Fruit fly (Drosophila melanogaster) whole organism, adult: ENCODE data around the gene CG5177.

ENCODE experiments used
- CG12768 ChIP-seq: fragments of 200-800 bp; sonication (Bioruptor generic); optimal IDR thresholded peaks from 2 replicates; lab custom pipeline; 2017; ENCODE audit warnings: missing biosample characterization, missing genetic modification characterization, mild to moderate bottlenecking, moderate library complexity, missing genetic modification reagents
- CG1620 ChIP-seq: fragments of 200-800 bp; sonication (Bioruptor generic); optimal IDR thresholded peaks from 2 replicates; lab custom pipeline; 2016; ENCODE audit warnings: missing biosample characterization, missing genetic modification characterization
- CG33017 ChIP-seq: fragments of 200-800 bp; sonication (Bioruptor generic); optimal IDR thresholded peaks from 2 replicates; lab custom pipeline; 2018; ENCODE audit warnings: missing biosample characterization, mild to moderate bottlenecking, missing genetic modification characterization, moderate library complexity
- CG7045 ChIP-seq: fragments of 200-800 bp; sonication (Bioruptor generic); optimal IDR thresholded peaks from 2 replicates; lab custom pipeline; 2017; ENCODE audit warnings: missing biosample characterization, mild to moderate bottlenecking, missing genetic modification characterization
- Clk ChIP-seq: fragments of 200-800 bp; sonication (Bioruptor generic); optimal IDR thresholded peaks from 2 replicates; lab custom pipeline; 2017; ENCODE audit warnings: missing biosample characterization, missing genetic modification characterization
- Crg-1 ChIP-seq: fragments of 200-800 bp; sonication (Bioruptor generic); optimal IDR thresholded peaks from 2 replicates; lab custom pipeline; 2016; ENCODE audit warnings: missing biosample characterization, missing genetic modification characterization
- Hr96 ChIP-seq: fragments of 200-800 bp; sonication (Bioruptor generic); optimal IDR thresholded peaks from 2 replicates; lab custom pipeline; 2016; ENCODE audit warnings: missing biosample characterization, missing genetic modification characterization
- bab1 ChIP-seq: fragments of 200-800 bp; sonication (Bioruptor generic); optimal IDR thresholded peaks from 3 replicates; lab custom pipeline; 2019; ENCODE audit warnings: missing biosample characterization, mild to moderate bottlenecking, missing genetic modification characterization, moderate library complexity
- cnc ChIP-seq, 2 experiments: fragments of >200 bp; optimal IDR thresholded peaks; 2 replicates each; lab custom pipeline; 2017
- kay ChIP-seq: fragments of 200-800 bp; sonication (Bioruptor generic); peaks from one replicate; lab custom pipeline; 2016; ENCODE audit warnings: missing biosample characterization, missing genetic modification characterization, borderline replicate concordance
- pad ChIP-seq: fragments of 200-800 bp; sonication (Bioruptor generic); optimal IDR thresholded peaks from 3 replicates; lab custom pipeline; 2017; ENCODE audit warnings: missing biosample characterization, missing genetic modification characterization, mild to moderate bottlenecking, moderate library complexity, missing genetic modification reagents
- tj ChIP-seq: fragments of 200-800 bp; sonication (Bioruptor generic); optimal IDR thresholded peaks from 3 replicates; lab custom pipeline; 2017; ENCODE audit warnings: missing biosample characterization, mild to moderate bottlenecking, missing genetic modification characterization, moderate library complexity
- toe ChIP-seq: fragments of 200-800 bp; sonication (Bioruptor generic); optimal IDR thresholded peaks from 2 replicates; lab custom pipeline; 2016; ENCODE audit warnings: missing biosample characterization, missing genetic modification characterization

DNA sequence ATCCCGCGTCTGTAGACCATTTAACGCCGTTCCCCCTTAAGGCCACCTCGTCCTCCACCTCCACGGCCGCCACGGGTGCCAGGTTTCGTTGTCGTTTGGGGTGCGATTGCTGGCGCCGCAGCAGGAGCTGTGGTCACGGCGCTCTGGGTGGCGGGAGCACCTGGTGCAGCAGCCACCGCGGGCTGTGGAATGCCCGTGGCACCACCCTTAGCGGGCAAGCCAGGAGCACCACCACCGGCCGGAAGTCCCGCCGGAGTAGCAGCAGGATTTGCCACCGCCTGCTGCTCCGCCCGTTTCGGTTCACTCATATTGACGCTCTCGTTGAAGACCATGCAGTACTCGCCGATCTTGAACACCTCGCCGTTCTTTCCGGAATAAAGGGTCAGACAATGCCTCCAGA lies 4.0 kb downstream of the CG5177 start:
- TF ChIP-seq Hr96 (GFP tag; lab: Kevin White, UChicago) (no peak), CG12768 (no peak), kay (no peak), cnc (optimal IDR thresholded peaks at IDR 0.05; lab: Kevin White, UChicago) (no peak), bab1 (GFP tag; lab: Kevin White, UChicago) (no peak), toe (GFP tag; lab: Kevin White, UChicago) (no peak), Clk (GFP tag; lab: Kevin White, UChicago) (no peak), CG1620 (GFP tag; lab: Kevin White, UChicago) (no peak), tj (no peak), pad (GFP tag; lab: Kevin White, UChicago) (no peak), Crg-1 (no peak), CG33017 (tag; lab: Kevin White, UChicago) (no peak), CG7045 (GFP tag; lab: Kevin White, UChicago) (no peak)
